Fruit fly (Drosophila melanogaster): ENCODE data around the gene CG31678.

Gene CG31678

DNA sequence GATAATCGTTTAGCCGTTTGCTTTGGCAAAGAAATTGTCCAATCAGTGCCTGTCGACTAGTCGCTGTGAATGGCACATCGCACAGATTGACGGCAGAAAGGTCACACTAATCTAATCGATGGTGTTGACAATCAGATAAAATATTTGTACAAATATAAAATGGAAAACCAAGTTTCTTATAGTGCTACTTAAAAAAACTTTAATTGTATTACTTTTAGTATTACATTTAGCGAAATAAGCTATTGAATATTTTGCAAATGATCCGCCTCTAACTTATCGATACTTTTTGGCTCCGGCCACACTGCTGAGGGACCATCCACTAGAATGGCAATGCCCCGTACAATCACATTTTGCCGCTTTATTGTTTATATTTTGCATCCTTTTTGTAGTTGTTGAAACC lies 19.6 kb downstream of the CG31678 start, which contains the start of the genes brun and CG2614 (continued):
- TF ChIP-seq tap (tag; optimal IDR thresholded peaks at IDR 0.05) (no peak), lab (GFP tag; optimal IDR thresholded peaks at IDR 0.05) (no peak), corto (GFP tag; optimal IDR thresholded peaks at IDR 0.05) (no peak), unc-4 (GFP tag; IDR thresholded peaks at IDR 0.05; ENCODE audit: partially characterized antibody) (peak; percentile 91), Ptx1 (GFP tag; IDR thresholded peaks at IDR 0.05) (peak; percentile 88), zen (tag; optimal IDR thresholded peaks at IDR 0.05) (peak; percentile 36), CG12299 (tag; optimal IDR thresholded peaks at IDR 0.05) (no peak), CG10565 (GFP tag; optimal IDR thresholded peaks at IDR 0.05) (no peak), Eip74EF (GFP tag; optimal IDR thresholded peaks at IDR 0.05) (no peak), tll (GFP tag; optimal IDR thresholded peaks at IDR 0.05) (no peak), Chrac-16 (GFP tag; optimal IDR thresholded peaks at IDR 0.05) (peak; percentile 71), gce (GFP tag; IDR thresholded peaks at IDR 0.05) (no peak), CG7271 (tag; optimal IDR thresholded peaks at IDR 0.05) (no peak), repo (GFP tag; optimal IDR thresholded peaks at IDR 0.05) (peak; percentile 23), psq (GFP tag; optimal IDR thresholded peaks at IDR 0.05) (peak; percentile 11), CG9437 (GFP tag; optimal IDR thresholded peaks at IDR 0.05) (peak; percentile 12), CG4854 (GFP tag; optimal IDR thresholded peaks at IDR 0.05) (peak; percentile 58), CG17328 (GFP tag; IDR thresholded peaks at IDR 0.05) (peak; percentile 79), HLH3B (GFP tag; IDR thresholded peaks at IDR 0.05) (peak; percentile 76), scrt (GFP tag; optimal IDR thresholded peaks at IDR 0.05) (peak; percentile 69), ap (GFP tag; IDR thresholded peaks at IDR 0.05) (peak; percentile 30; the same call in 1 of the 2 replicates), Mad (GFP tag; optimal IDR thresholded peaks at IDR 0.05) (peak; percentile 84), aop (GFP tag; IDR thresholded peaks at IDR 0.05) (no peak), D19A (tag; optimal IDR thresholded peaks at IDR 0.05) (no peak), CG12071 (GFP tag; optimal IDR thresholded peaks at IDR 0.05) (no peak), CG13894 (tag; optimal IDR thresholded peaks at IDR 0.05) (no peak), al (GFP tag; IDR thresholded peaks at IDR 0.05) (peak; percentile 74), CG10462 (GFP tag; optimal IDR thresholded peaks at IDR 0.05) (peak; percentile 51), fru (optimal IDR thresholded peaks at IDR 0.05) (no peak), CG15479 (GFP tag; optimal IDR thresholded peaks at IDR 0.05) (no peak), CG13123 (GFP tag; optimal IDR thresholded peaks at IDR 0.05) (peak; percentile 59), HmgZ (tag; optimal IDR thresholded peaks at IDR 0.05) (peak; percentile 62), Hand (GFP tag; optimal IDR thresholded peaks at IDR 0.05) (no peak), CG16779 (GFP tag; IDR thresholded peaks at IDR 0.05) (no peak), CG12769 (tag; optimal IDR thresholded peaks at IDR 0.05) (no peak), Rfx (GFP tag; IDR thresholded peaks at IDR 0.05) (peak; percentile 77; the same call in 1 of the 2 replicates), CG6689 (GFP tag; IDR thresholded peaks at IDR 0.05) (peak; percentile 80), sens (GFP tag) (peak; percentile 99), ase (GFP tag; IDR thresholded peaks at IDR 0.05) (peak; percentile 46; the same call in 1 of the 3 replicates), CG9609 (GFP tag; optimal IDR thresholded peaks at IDR 0.05) (peak; percentile 63), tgo (GFP tag; IDR thresholded peaks at IDR 0.05) (peak; percentile 83), dpn (GFP tag; optimal IDR thresholded peaks at IDR 0.05) (peak; percentile 79), Adf1 (GFP tag; IDR thresholded peaks at IDR 0.05) (0 out of 2 replicates have a peak, but pooled peaks have one; percentile 14), CG13624 (GFP tag; optimal IDR thresholded peaks at IDR 0.05) (peak; percentile 69), CG13296 (GFP tag; optimal IDR thresholded peaks at IDR 0.05) (no peak), CG3065 (GFP tag; optimal IDR thresholded peaks at IDR 0.05) (peak; percentile 14), ranshi (GFP tag; IDR thresholded peaks at IDR 0.05) (no peak; the same call in 1 of the 2 replicates), danr (GFP tag; IDR thresholded peaks at IDR 0.05) (peak; percentile 23; the same call in 1 of the 2 replicates), CG1233 (GFP tag; optimal IDR thresholded peaks at IDR 0.05) (no peak), br (optimal IDR thresholded peaks at IDR 0.05) (no peak), trh (GFP tag; optimal IDR thresholded peaks at IDR 0.05) (peak; percentile 31), Oaz (GFP tag; IDR thresholded peaks at IDR 0.05) (no peak)

Measured in whole organism, embryonic.